Fruit fly (Drosophila melanogaster) whole organism, embryonic: ENCODE results near the gene Ogdh.

Experiments
- Bdp1 ChIP-seq: fragments of 200-800 bp; sonication (Bioruptor generic); optimal IDR thresholded peaks from 3 replicates; lab custom pipeline; 2016; ENCODE audit warnings: missing biosample characterization, missing genetic modification characterization
- Bteb2 ChIP-seq: fragments of 200-800 bp; sonication (Bioruptor generic); optimal IDR thresholded peaks from 2 replicates; lab custom pipeline; 2016; ENCODE audit warnings: missing biosample characterization, missing genetic modification characterization
- CG12236 ChIP-seq: fragments of 200-800 bp; sonication (Bioruptor generic); optimal IDR thresholded peaks from 2 replicates; lab custom pipeline; 2016; ENCODE audit warnings: missing biosample characterization, missing genetic modification characterization
- CG12744 ChIP-seq: fragments of 200-800 bp; sonication (Bioruptor generic); optimal IDR thresholded peaks from 2 replicates; lab custom pipeline; 2016; ENCODE audit warnings: missing biosample characterization, missing genetic modification characterization
- CG16815 ChIP-seq: fragments of 200-800 bp; sonication (Bioruptor generic); optimal IDR thresholded peaks from 3 replicates; lab custom pipeline; 2017; ENCODE audit warnings: missing biosample characterization, mild to moderate bottlenecking, missing genetic modification characterization
- CG2129 ChIP-seq: fragments of 200-800 bp; sonication (Bioruptor generic); IDR thresholded peaks from 2 replicates; pipeline ENCODE4 v1.3.6; 2022; ENCODE audit warnings: missing biosample characterization, missing genetic modification characterization; ENCODE audit not compliant: partially characterized antibody
- CG2199 ChIP-seq: fragments of 200-800 bp; sonication (Bioruptor generic); IDR thresholded peaks from 3 replicates; pipeline ENCODE4 v1.3.6; 2022; ENCODE audit warnings: missing biosample characterization, missing genetic modification characterization
- CG2202 ChIP-seq: fragments of 200-800 bp; sonication (Bioruptor generic); optimal IDR thresholded peaks from 2 replicates; lab custom pipeline; 2018; ENCODE audit warnings: missing biosample characterization, mild to moderate bottlenecking, missing genetic modification characterization
- CG2875 ChIP-seq: fragments of 200-800 bp; sonication (Bioruptor generic); optimal IDR thresholded peaks from 2 replicates; lab custom pipeline; 2017; ENCODE audit warnings: missing biosample characterization, mild to moderate bottlenecking, missing genetic modification characterization, missing genetic modification reagents
- CG30431 ChIP-seq: fragments of 200-800 bp; sonication (Bioruptor generic); optimal IDR thresholded peaks from 2 replicates; lab custom pipeline; 2017; ENCODE audit warnings: missing biosample characterization, missing genetic modification characterization
- CG3281 ChIP-seq: fragments of 200-800 bp; sonication (Bioruptor generic); optimal IDR thresholded peaks from 3 replicates; lab custom pipeline; 2017; ENCODE audit warnings: missing biosample characterization, mild to moderate bottlenecking, missing genetic modification characterization
- CG4854 ChIP-seq: fragments of 200-800 bp; sonication (Bioruptor generic); optimal IDR thresholded peaks from 2 replicates; lab custom pipeline; 2016; ENCODE audit warnings: missing biosample characterization, missing genetic modification characterization, inconsistent platforms
- CG6654 ChIP-seq: fragments of 200-800 bp; sonication (Bioruptor generic); optimal IDR thresholded peaks from 2 replicates; lab custom pipeline; 2017; ENCODE audit warnings: missing biosample characterization, mild to moderate bottlenecking, missing genetic modification characterization
- CG7963 ChIP-seq: fragments of 200-800 bp; sonication (Bioruptor generic); IDR thresholded peaks from 3 replicates; pipeline ENCODE4 v1.3.6; 2022; ENCODE audit warnings: missing biosample characterization, missing genetic modification characterization; ENCODE audit not compliant: partially characterized antibody
- D19A ChIP-seq: fragments of 200-800 bp; optimal IDR thresholded peaks from 3 replicates; lab custom pipeline; 2019; ENCODE audit warnings: missing biosample characterization, mild to moderate bottlenecking, missing genetic modification characterization, moderate library complexity
- Dad ChIP-seq: fragments of 200-800 bp; sonication (Bioruptor generic); optimal IDR thresholded peaks from 3 replicates; lab custom pipeline; 2016; ENCODE audit warnings: missing biosample characterization, missing genetic modification characterization
- Dbx ChIP-seq: fragments of 200-800 bp; sonication (Bioruptor generic); IDR thresholded peaks from 3 replicates; pipeline ENCODE4 v1.3.6; 2022; ENCODE audit warnings: missing biosample characterization, missing genetic modification characterization
- Dip3 ChIP-seq: fragments of 200-800 bp; sonication (Bioruptor generic); optimal IDR thresholded peaks from 3 replicates; lab custom pipeline; 2016; ENCODE audit warnings: missing biosample characterization, missing genetic modification characterization
- Ets65A ChIP-seq: fragments of 200-800 bp; sonication (Bioruptor generic); peaks from one replicate; lab custom pipeline; 2016; ENCODE audit warnings: missing biosample characterization, missing genetic modification characterization
- H15 ChIP-seq: fragments of 200-800 bp; sonication (Bioruptor generic); IDR thresholded peaks from 3 replicates; pipeline ENCODE4 v1.3.6; 2022; ENCODE audit warnings: missing biosample characterization, missing genetic modification characterization
- HLH3B ChIP-seq: fragments of 200-800 bp; sonication (Bioruptor generic); IDR thresholded peaks from 2 replicates; pipeline ENCODE4 v1.3.6; 2022; ENCODE audit warnings: missing biosample characterization, missing genetic modification characterization
- Neu2 ChIP-seq: fragments of 200-800 bp; sonication (Bioruptor generic); optimal IDR thresholded peaks from 3 replicates; lab custom pipeline; 2016; ENCODE audit warnings: missing biosample characterization, missing genetic modification characterization, borderline replicate concordance
- Rx ChIP-seq: fragments of 200-800 bp; sonication (Bioruptor generic); IDR thresholded peaks from 2 replicates; pipeline ENCODE4 v1.3.6; 2022; ENCODE audit warnings: missing biosample characterization, missing genetic modification characterization
- Sin3A ChIP-seq: fragments of >200 bp; optimal IDR thresholded peaks from 2 replicates; lab custom pipeline; 2018
- Sox102F ChIP-seq: fragments of 200-800 bp; sonication (Bioruptor generic); optimal IDR thresholded peaks from 2 replicates; lab custom pipeline; 2018; ENCODE audit warnings: missing biosample characterization, mild to moderate bottlenecking, missing genetic modification characterization, moderate library complexity
- Stat92E ChIP-seq, 3 experiments: fragments of >200 bp in 2 of 3; fragments of 200-800 bp in 1 of 3; sonication (Bioruptor generic) in 1 of 3; optimal IDR thresholded peaks; 2 replicates each; lab custom pipeline; 2017 to 2019; ENCODE audit warnings: missing biosample characterization in 3 of 3, missing genetic modification characterization in 3 of 3, mild to moderate bottlenecking in 1 of 3, moderate library complexity in 1 of 3
- Taf1 ChIP-seq: fragments of 200-800 bp; sonication (Bioruptor generic); IDR thresholded peaks from 2 replicates; pipeline ENCODE4 v1.3.6; 2022; ENCODE audit warnings: missing biosample characterization, missing genetic modification characterization
- Trl ChIP-seq, 3 experiments: fragments of >200 bp in 2 of 3; fragments of 200-800 bp in 1 of 3; sonication (Bioruptor generic) in 1 of 3; optimal IDR thresholded peaks; 2 replicates in 1 of 3; 3 replicates in 2 of 3; lab custom pipeline; 2016 to 2017; ENCODE audit warnings: missing biosample characterization in 1 of 3, missing genetic modification characterization in 1 of 3
- ap ChIP-seq: fragments of 200-800 bp; sonication (Bioruptor generic); IDR thresholded peaks from 2 replicates; pipeline ENCODE4 v1.3.6; 2022; ENCODE audit warnings: missing biosample characterization, missing genetic modification characterization
- ash1 ChIP-seq: fragments of 200-800 bp; sonication (Bioruptor generic); optimal IDR thresholded peaks from 2 replicates; lab custom pipeline; 2018; ENCODE audit warnings: missing biosample characterization, mild to moderate bottlenecking, missing genetic modification characterization
- bab2 ChIP-seq: fragments of 200-800 bp; sonication (Bioruptor generic); optimal IDR thresholded peaks from 2 replicates; lab custom pipeline; 2016; ENCODE audit warnings: missing biosample characterization, missing genetic modification characterization
- bcd ChIP-seq: fragments of 200-800 bp; sonication (Bioruptor generic); optimal IDR thresholded peaks from 2 replicates; lab custom pipeline; 2017; ENCODE audit warnings: missing biosample characterization, mild to moderate bottlenecking, missing genetic modification characterization
- chif ChIP-seq, 2 experiments: fragments of 200-800 bp; sonication (Bioruptor generic); optimal IDR thresholded peaks; 3 replicates each; lab custom pipeline; 2016; ENCODE audit warnings: missing biosample characterization in 2 of 2, missing genetic modification characterization in 2 of 2
- dysf ChIP-seq: fragments of 200-800 bp; sonication (Bioruptor generic); IDR thresholded peaks from 3 replicates; pipeline ENCODE4 v1.3.6; 2022; ENCODE audit warnings: missing biosample characterization, missing genetic modification characterization
- ind ChIP-seq: fragments of 200-800 bp; sonication (Bioruptor generic); optimal IDR thresholded peaks from 3 replicates; lab custom pipeline; 2016; ENCODE audit warnings: missing biosample characterization, missing genetic modification characterization
- klu ChIP-seq: fragments of 200-800 bp; sonication (Bioruptor generic); IDR thresholded peaks from 2 replicates; pipeline ENCODE4 v1.3.6; 2022; ENCODE audit warnings: missing biosample characterization, missing genetic modification characterization
- knrl ChIP-seq: fragments of 200-800 bp; sonication (Bioruptor generic); IDR thresholded peaks from 3 replicates; pipeline ENCODE4 v1.3.6; 2022; ENCODE audit warnings: missing biosample characterization, missing genetic modification characterization; ENCODE audit not compliant: partially characterized antibody
- lov ChIP-seq, 2 experiments: fragments of 200-800 bp in 1 of 2; fragments of >200 bp in 1 of 2; sonication (Bioruptor generic) in 1 of 2; IDR thresholded peaks in 1 of 2; optimal IDR thresholded peaks in 1 of 2; 2 replicates in 1 of 2; 3 replicates in 1 of 2; pipeline versions ENCODE4 v1.3.6 to Lab custom; 2017 to 2022; ENCODE audit warnings: missing biosample characterization in 1 of 2, missing genetic modification characterization in 1 of 2
- org-1 ChIP-seq: fragments of 200-800 bp; sonication (Bioruptor generic); optimal IDR thresholded peaks from 2 replicates; lab custom pipeline; 2017; ENCODE audit warnings: missing biosample characterization, missing genetic modification characterization
- otp ChIP-seq: fragments of 200-800 bp; sonication (Bioruptor generic); IDR thresholded peaks from 3 replicates; pipeline ENCODE4, ENCODE4 v1.3.6; 2022; ENCODE audit warnings: missing biosample characterization, missing genetic modification characterization
- prd ChIP-seq, 3 experiments: fragments of >200 bp in 2 of 3; fragments of 200-800 bp in 1 of 3; sonication (Bioruptor generic) in 1 of 3; optimal IDR thresholded peaks in 2 of 3; IDR thresholded peaks in 1 of 3; 2 replicates in 2 of 3; 3 replicates in 1 of 3; pipeline versions ENCODE4 v1.3.6 to Lab custom; 2017 to 2022; ENCODE audit warnings: missing biosample characterization in 1 of 3, missing genetic modification characterization in 1 of 3
- sim ChIP-seq: fragments of 200-800 bp; sonication (Bioruptor generic); IDR thresholded peaks from 2 replicates; pipeline ENCODE4 v1.3.6; 2022; ENCODE audit warnings: missing biosample characterization, missing genetic modification characterization
- slbo ChIP-seq: fragments of 200-800 bp; sonication (Bioruptor generic); IDR thresholded peaks from 2 replicates; pipeline ENCODE4 v1.3.6; 2022; ENCODE audit warnings: missing biosample characterization, missing genetic modification characterization
- tin ChIP-seq: fragments of 200-800 bp; sonication (Bioruptor generic); optimal IDR thresholded peaks from 3 replicates; lab custom pipeline; 2016; ENCODE audit warnings: missing biosample characterization, missing genetic modification characterization
- tio ChIP-seq: fragments of 200-800 bp; sonication (Bioruptor generic); optimal IDR thresholded peaks from 2 replicates; lab custom pipeline; 2017; ENCODE audit warnings: missing biosample characterization, missing genetic modification characterization, inconsistent platforms
- vnd ChIP-seq: fragments of 200-800 bp; sonication (Bioruptor generic); IDR thresholded peaks from 3 replicates; pipeline ENCODE4 v1.3.6; 2022; ENCODE audit warnings: missing biosample characterization, missing genetic modification characterization; ENCODE audit not compliant: partially characterized antibody
- vvl ChIP-seq: fragments of 200-800 bp; sonication (Bioruptor generic); IDR thresholded peaks from 2 replicates; pipeline ENCODE4 v1.3.6; 2022; ENCODE audit warnings: missing biosample characterization, missing genetic modification characterization
- zen ChIP-seq: fragments of 200-800 bp; sonication (Bioruptor generic); optimal IDR thresholded peaks from 3 replicates; lab custom pipeline; 2018; ENCODE audit warnings: missing biosample characterization, mild to moderate bottlenecking, missing genetic modification characterization, moderate library complexity

Ogdh gene

DNA sequence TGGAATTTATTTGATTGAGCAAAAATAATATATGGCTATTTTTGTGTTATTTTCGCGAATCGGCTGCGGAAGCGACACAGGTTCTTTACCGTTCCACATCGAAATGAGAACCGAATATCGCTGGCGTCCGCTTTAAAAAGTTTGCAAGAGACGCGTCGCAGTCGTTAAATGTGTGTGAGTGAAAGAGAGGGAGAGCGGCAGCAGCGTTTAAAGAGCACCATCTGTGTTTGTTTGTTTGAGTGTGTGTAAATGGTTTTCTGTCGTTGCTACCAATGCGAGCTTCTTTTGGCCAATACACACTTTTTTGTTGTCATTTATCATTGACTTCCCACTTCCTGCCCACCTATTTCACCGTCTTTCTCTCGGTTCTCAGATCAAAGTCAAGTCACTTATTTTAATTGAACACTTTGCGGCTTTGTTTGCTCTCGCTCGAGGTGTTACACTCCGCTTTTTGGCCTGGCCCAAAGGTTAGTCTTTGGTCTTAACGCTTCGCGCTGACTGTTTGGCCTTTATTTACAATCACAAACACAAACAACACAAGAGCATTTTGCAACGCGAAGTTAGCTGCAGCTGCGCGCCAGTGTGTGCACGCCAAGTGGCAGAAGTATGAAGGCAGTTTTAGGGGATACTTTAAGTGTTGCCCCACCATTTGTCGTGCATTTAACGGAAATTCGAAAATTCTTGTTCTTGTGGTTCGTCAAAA lies 57.5 kb downstream of the Ogdh start, which contains the start of gene CG3764 (continued):
- TF ChIP-seq CG4854 (GFP tag; lab: Kevin White, UChicago) (peak; percentile 73), lov (optimal IDR thresholded peaks at IDR 0.05; lab: Kevin White, UChicago) (no peak), lov (GFP tag; IDR thresholded peaks at IDR 0.05; lab: Robert Waterston, UW) (peak; percentile 86), CG2202 (tag; lab: Kevin White, UChicago) (peak; percentile 78), CG16815 (GFP tag; lab: Kevin White, UChicago) (no peak), Bteb2 (GFP tag; lab: Kevin White, UChicago) (peak; percentile 32), Sox102F (GFP tag; lab: Kevin White, UChicago) (peak; percentile 46), Ets65A (peak; percentile 92), CG2875 (peak; percentile 87), vvl (GFP tag; lab: Robert Waterston, UW) (peak; percentile 83), tin (GFP tag; lab: Kevin White, UChicago) (peak; percentile 51), CG12744 (GFP tag; lab: Kevin White, UChicago) (peak; percentile 20), Dad (GFP tag; lab: Kevin White, UChicago) (peak; percentile 75), Dip3 (GFP tag; lab: Kevin White, UChicago) (peak; percentile 62), Dbx (peak; percentile 62), dysf (GFP tag; lab: Robert Waterston, UW) (peak; percentile 61; the same call in 2 of the 3 replicates), Stat92E (GFP tag; optimal IDR thresholded peaks at IDR 0.05; lab: Kevin White, UChicago) (peak in 1 of 3 experiments; percentile 72), CG6654 (GFP tag; lab: Kevin White, UChicago) (peak; percentile 28), Bdp1 (GFP tag; lab: Kevin White, UChicago) (peak; percentile 65), ash1 (GFP tag; lab: Kevin White, UChicago) (peak; percentile 89), H15 (GFP tag; lab: Robert Waterston, UW) (peak; percentile 61; the same call in 1 of the 3 replicates), Rx (GFP tag; lab: Robert Waterston, UW) (peak; percentile 65), vnd (GFP tag; lab: Robert Waterston, UW) (no peak), chif (GFP tag; optimal IDR thresholded peaks at IDR 0.05; lab: Kevin White, UChicago) (peak; percentile 42 to 59), Sin3A (lab: Kevin White, UChicago) (peak; percentile 43), sim (GFP tag; lab: Robert Waterston, UW) (no peak), CG12236 (GFP tag; lab: Kevin White, UChicago) (peak; percentile 68), slbo (GFP tag; lab: Robert Waterston, UW) (peak; percentile 60), bab2 (GFP tag; lab: Kevin White, UChicago) (peak; percentile 66), CG30431 (GFP tag; lab: Kevin White, UChicago) (peak; percentile 31), tio (GFP tag; lab: Kevin White, UChicago) (peak; percentile 57), D19A (tag; lab: Kevin White, UChicago) (peak; percentile 47), org-1 (GFP tag; lab: Kevin White, UChicago) (peak; percentile 58), CG3281 (peak; percentile 79), ap (GFP tag; lab: Robert Waterston, UW) (no peak), Taf1 (GFP tag; lab: Robert Waterston, UW) (no peak), klu (GFP tag; lab: Robert Waterston, UW) (no peak), prd (optimal IDR thresholded peaks at IDR 0.05; lab: Kevin White, UChicago) (no peak), prd (GFP tag; IDR thresholded peaks at IDR 0.05; lab: Robert Waterston, UW) (0 out of 3 replicates have a peak, but pooled peaks have one; percentile 26), CG7963 (no peak), zen (peak; percentile 46), Trl (optimal IDR thresholded peaks at IDR 0.05; lab: Kevin White, UChicago) (peak; percentile 79 to 95), Trl (GFP tag; optimal IDR thresholded peaks at IDR 0.05; lab: Kevin White, UChicago) (peak; percentile 79), ind (peak; percentile 41), knrl (GFP tag; lab: Robert Waterston, UW) (peak; percentile 31; the same call in 1 of the 3 replicates), CG2199 (GFP tag; lab: Robert Waterston, UW) (no peak), bcd (GFP tag; lab: Kevin White, UChicago) (peak; percentile 82), CG2129 (GFP tag; lab: Robert Waterston, UW) (no peak), HLH3B (GFP tag; lab: Robert Waterston, UW) (peak; percentile 58; the same call in 1 of the 2 replicates), Neu2 (no peak), otp (GFP tag; lab: Robert Waterston, UW) (peak; percentile 65; the same call in 1 of the 3 replicates)
